Fruit fly (Drosophila melanogaster) whole organism, embryonic: ENCODE measurements around the gene Myo31DF.

Experiments used
- Adf1 ChIP-seq: fragments of 200-800 bp; sonication (Bioruptor generic); IDR thresholded peaks from 2 replicates; pipeline ENCODE4 v1.3.6; 2022; ENCODE audit warnings: missing biosample characterization, missing genetic modification characterization
- Antp ChIP-seq: fragments of 200-800 bp; sonication (Bioruptor generic); optimal IDR thresholded peaks from 3 replicates; lab custom pipeline; 2016; ENCODE audit warnings: missing biosample characterization, missing genetic modification characterization
- Awh ChIP-seq: fragments of 200-800 bp; sonication (Bioruptor generic); IDR thresholded peaks from 2 replicates; pipeline ENCODE4, ENCODE4 v1.3.6; 2022; ENCODE audit warnings: missing biosample characterization, missing genetic modification characterization
- BEAF-32 ChIP-seq: fragments of 200-800 bp; sonication (Bioruptor generic); optimal IDR thresholded peaks from 3 replicates; lab custom pipeline; 2017; ENCODE audit warnings: missing biosample characterization, missing genetic modification characterization, mild to moderate bottlenecking, moderate library complexity, missing genetic modification reagents
- Blimp-1 ChIP-seq: fragments of 200-800 bp; sonication (Bioruptor generic); optimal IDR thresholded peaks from 3 replicates; lab custom pipeline; 2018; ENCODE audit warnings: missing biosample characterization, missing genetic modification characterization, mild to moderate bottlenecking, moderate library complexity, missing genetic modification reagents
- CG10654 ChIP-seq: fragments of 200-800 bp; sonication (Bioruptor generic); optimal IDR thresholded peaks from 2 replicates; lab custom pipeline; 2016; ENCODE audit warnings: missing biosample characterization, missing genetic modification characterization
- CG11696 ChIP-seq: fragments of 200-800 bp; sonication (Bioruptor generic); IDR thresholded peaks from 2 replicates; pipeline ENCODE4 v1.3.6; 2022; ENCODE audit warnings: missing biosample characterization, missing genetic modification characterization
- CG12236 ChIP-seq: fragments of 200-800 bp; sonication (Bioruptor generic); optimal IDR thresholded peaks from 2 replicates; lab custom pipeline; 2016; ENCODE audit warnings: missing biosample characterization, missing genetic modification characterization
- CG15601 ChIP-seq: fragments of 200-800 bp; sonication (Bioruptor generic); optimal IDR thresholded peaks from 3 replicates; lab custom pipeline; 2019; ENCODE audit warnings: missing biosample characterization, mild to moderate bottlenecking, missing genetic modification characterization, moderate library complexity
- CG1792 ChIP-seq: fragments of 200-800 bp; sonication (Bioruptor generic); optimal IDR thresholded peaks from 2 replicates; lab custom pipeline; 2016; ENCODE audit warnings: missing biosample characterization, missing genetic modification characterization
- CG2678 ChIP-seq: fragments of 200-800 bp; sonication (Bioruptor generic); optimal IDR thresholded peaks from 3 replicates; lab custom pipeline; 2019; ENCODE audit warnings: missing biosample characterization, mild to moderate bottlenecking, missing genetic modification characterization, moderate library complexity
- CG2712 ChIP-seq: fragments of 200-800 bp; optimal IDR thresholded peaks from 3 replicates; lab custom pipeline; 2019; ENCODE audit warnings: missing biosample characterization, mild to moderate bottlenecking, missing genetic modification characterization, moderate library complexity
- CG2875 ChIP-seq: fragments of 200-800 bp; sonication (Bioruptor generic); optimal IDR thresholded peaks from 2 replicates; lab custom pipeline; 2017; ENCODE audit warnings: missing biosample characterization, mild to moderate bottlenecking, missing genetic modification characterization, missing genetic modification reagents
- CG31388 ChIP-seq: fragments of 200-800 bp; sonication (Bioruptor generic); optimal IDR thresholded peaks from 2 replicates; lab custom pipeline; 2016; ENCODE audit warnings: missing biosample characterization, missing genetic modification characterization
- CG3995 ChIP-seq: fragments of 200-800 bp; sonication (Bioruptor generic); optimal IDR thresholded peaks from 3 replicates; lab custom pipeline; 2016; ENCODE audit warnings: missing biosample characterization, missing genetic modification characterization
- CG4424 ChIP-seq: fragments of 200-800 bp; sonication (Bioruptor generic); optimal IDR thresholded peaks from 3 replicates; lab custom pipeline; 2016; ENCODE audit warnings: missing biosample characterization, missing genetic modification characterization
- CG6854 ChIP-seq: fragments of 200-800 bp; sonication (Bioruptor generic); optimal IDR thresholded peaks from 3 replicates; lab custom pipeline; 2017; ENCODE audit warnings: missing biosample characterization, mild to moderate bottlenecking, missing genetic modification characterization
- CG7839 ChIP-seq: fragments of 200-800 bp; sonication (Bioruptor generic); optimal IDR thresholded peaks from 3 replicates; lab custom pipeline; 2018; ENCODE audit warnings: missing biosample characterization, mild to moderate bottlenecking, missing genetic modification characterization, moderate library complexity
- CG8089 ChIP-seq: fragments of 200-800 bp; sonication (Bioruptor generic); optimal IDR thresholded peaks from 3 replicates; lab custom pipeline; 2016; ENCODE audit warnings: missing biosample characterization, missing genetic modification characterization
- D ChIP-seq, 2 experiments: fragments of 200-800 bp in 1 of 2; fragments of >200 bp in 1 of 2; sonication (Bioruptor generic) in 1 of 2; optimal IDR thresholded peaks; 2 replicates in 1 of 2; 3 replicates in 1 of 2; lab custom pipeline; 2017; ENCODE audit warnings: mild to moderate bottlenecking in 1 of 2, missing biosample characterization in 1 of 2, missing genetic modification characterization in 1 of 2, missing genetic modification reagents in 1 of 2
- D19A ChIP-seq: fragments of 200-800 bp; optimal IDR thresholded peaks from 3 replicates; lab custom pipeline; 2019; ENCODE audit warnings: missing biosample characterization, mild to moderate bottlenecking, missing genetic modification characterization, moderate library complexity
- Dref ChIP-seq: fragments of 200-800 bp; sonication (Bioruptor generic); IDR thresholded peaks from 2 replicates; pipeline ENCODE4 v1.3.6; 2022; ENCODE audit warnings: missing biosample characterization, missing genetic modification characterization
- Drgx ChIP-seq: fragments of 200-800 bp; sonication (Bioruptor generic); IDR thresholded peaks from 2 replicates; pipeline ENCODE4 v1.3.6; 2022; ENCODE audit warnings: missing biosample characterization, missing genetic modification characterization
- Elba2 ChIP-seq: fragments of 200-800 bp; sonication (Bioruptor generic); optimal IDR thresholded peaks from 3 replicates; lab custom pipeline; 2016; ENCODE audit warnings: missing biosample characterization, missing genetic modification characterization
- HmgD ChIP-seq: fragments of 200-800 bp; sonication (Bioruptor generic); optimal IDR thresholded peaks from 3 replicates; lab custom pipeline; 2016; ENCODE audit warnings: missing biosample characterization, missing genetic modification characterization
- Hr3 ChIP-seq: fragments of 200-800 bp; sonication (Bioruptor generic); optimal IDR thresholded peaks from 3 replicates; lab custom pipeline; 2016; ENCODE audit warnings: missing biosample characterization, missing genetic modification characterization
- Hsf ChIP-seq: fragments of 200-800 bp; sonication (Bioruptor generic); optimal IDR thresholded peaks from 3 replicates; lab custom pipeline; 2016; ENCODE audit warnings: missing biosample characterization, missing genetic modification characterization
- NC2β ChIP-seq: fragments of 200-800 bp; sonication (Bioruptor generic); optimal IDR thresholded peaks from 2 replicates; lab custom pipeline; 2016; ENCODE audit warnings: missing biosample characterization, missing genetic modification characterization
- NK7.1 ChIP-seq: fragments of 200-800 bp; sonication (Bioruptor generic); optimal IDR thresholded peaks from 3 replicates; lab custom pipeline; 2016; ENCODE audit warnings: missing biosample characterization, missing genetic modification characterization
- Ptx1 ChIP-seq: fragments of 200-800 bp; sonication (Bioruptor generic); IDR thresholded peaks from 2 replicates; pipeline ENCODE4 v1.3.6; 2022; ENCODE audit warnings: missing biosample characterization, missing genetic modification characterization
- Rfx ChIP-seq: fragments of 200-800 bp; sonication (Bioruptor generic); IDR thresholded peaks from 2 replicates; pipeline ENCODE4 v1.3.6; 2022; ENCODE audit warnings: missing biosample characterization, missing genetic modification characterization
- Six4 ChIP-seq: fragments of 200-800 bp; sonication (Bioruptor generic); optimal IDR thresholded peaks from 2 replicates; lab custom pipeline; 2016; ENCODE audit warnings: missing biosample characterization, missing genetic modification characterization
- Sox102F ChIP-seq: fragments of 200-800 bp; sonication (Bioruptor generic); optimal IDR thresholded peaks from 2 replicates; lab custom pipeline; 2018; ENCODE audit warnings: missing biosample characterization, mild to moderate bottlenecking, missing genetic modification characterization, moderate library complexity
- Ssrp ChIP-seq: fragments of 200-800 bp; sonication (Bioruptor generic); optimal IDR thresholded peaks from 2 replicates; lab custom pipeline; 2018; ENCODE audit warnings: missing biosample characterization, mild to moderate bottlenecking, missing genetic modification characterization, moderate library complexity
- al ChIP-seq: fragments of 200-800 bp; sonication (Bioruptor generic); IDR thresholded peaks from 2 replicates; pipeline ENCODE4 v1.3.6; 2022; ENCODE audit warnings: missing biosample characterization, missing genetic modification characterization
- bcd ChIP-seq: fragments of 200-800 bp; sonication (Bioruptor generic); optimal IDR thresholded peaks from 2 replicates; lab custom pipeline; 2017; ENCODE audit warnings: missing biosample characterization, mild to moderate bottlenecking, missing genetic modification characterization
- crol ChIP-seq: fragments of 200-800 bp; sonication (Bioruptor generic); IDR thresholded peaks from 2 replicates; pipeline ENCODE4 v1.3.6; 2022; ENCODE audit warnings: missing biosample characterization, missing genetic modification characterization
- eyg ChIP-seq: fragments of 200-800 bp; sonication (Bioruptor generic); optimal IDR thresholded peaks from 3 replicates; lab custom pipeline; 2016; ENCODE audit warnings: missing biosample characterization, missing genetic modification characterization
- ham ChIP-seq: fragments of 200-800 bp; sonication (Bioruptor generic); IDR thresholded peaks from 2 replicates; pipeline ENCODE4 v1.3.6; 2022; ENCODE audit warnings: missing biosample characterization, missing genetic modification characterization
- ind ChIP-seq: fragments of 200-800 bp; sonication (Bioruptor generic); optimal IDR thresholded peaks from 3 replicates; lab custom pipeline; 2016; ENCODE audit warnings: missing biosample characterization, missing genetic modification characterization
- insv ChIP-seq, 2 experiments: fragments of 200-800 bp; sonication (Bioruptor generic); optimal IDR thresholded peaks; 3 replicates each; lab custom pipeline; 2016 to 2018; ENCODE audit warnings: missing biosample characterization in 2 of 2, missing genetic modification characterization in 2 of 2
- mam ChIP-seq: fragments of 200-800 bp; sonication (Bioruptor generic); optimal IDR thresholded peaks from 3 replicates; lab custom pipeline; 2016; ENCODE audit warnings: missing biosample characterization, missing genetic modification characterization
- mirr ChIP-seq: fragments of 200-800 bp; sonication (Bioruptor generic); optimal IDR thresholded peaks from 3 replicates; lab custom pipeline; 2018; ENCODE audit warnings: missing biosample characterization, mild to moderate bottlenecking, missing genetic modification characterization
- mld ChIP-seq: fragments of 200-800 bp; sonication (Bioruptor generic); IDR thresholded peaks from 3 replicates; pipeline ENCODE4 v1.3.6; 2022; ENCODE audit warnings: missing biosample characterization, missing genetic modification characterization; ENCODE audit not compliant: partially characterized antibody
- pan ChIP-seq, 4 experiments: fragments of >200 bp in 3 of 4; fragments of 200-800 bp in 1 of 4; sonication (Bioruptor generic) in 1 of 4; optimal IDR thresholded peaks in 3 of 4; IDR thresholded peaks in 1 of 4; 2 replicates each; pipeline versions ENCODE4 v1.3.6 to Lab custom; 2017 to 2022; ENCODE audit warnings: missing biosample characterization in 2 of 4, missing genetic modification characterization in 2 of 4, mixed read lengths in 1 of 4
- pnt ChIP-seq: fragments of 200-800 bp; sonication (Bioruptor generic); optimal IDR thresholded peaks from 3 replicates; lab custom pipeline; 2016; ENCODE audit warnings: missing biosample characterization, missing genetic modification characterization
- sob ChIP-seq: fragments of 200-800 bp; sonication (Bioruptor generic); IDR thresholded peaks from 2 replicates; pipeline ENCODE4 v1.3.6; 2022; ENCODE audit warnings: missing biosample characterization, missing genetic modification characterization
- sqz ChIP-seq: fragments of 200-800 bp; sonication (Bioruptor generic); optimal IDR thresholded peaks from 3 replicates; lab custom pipeline; 2018; ENCODE audit warnings: missing biosample characterization, mild to moderate bottlenecking, missing genetic modification characterization
- tx ChIP-seq: fragments of 200-800 bp; sonication (Bioruptor generic); optimal IDR thresholded peaks from 2 replicates; lab custom pipeline; 2016; ENCODE audit warnings: missing biosample characterization, missing genetic modification characterization
- wdn ChIP-seq: fragments of 200-800 bp; sonication (Bioruptor generic); IDR thresholded peaks from 2 replicates; pipeline ENCODE4 v1.3.6; 2022; ENCODE audit warnings: missing biosample characterization, missing genetic modification characterization

The Myo31DF gene

DNA sequence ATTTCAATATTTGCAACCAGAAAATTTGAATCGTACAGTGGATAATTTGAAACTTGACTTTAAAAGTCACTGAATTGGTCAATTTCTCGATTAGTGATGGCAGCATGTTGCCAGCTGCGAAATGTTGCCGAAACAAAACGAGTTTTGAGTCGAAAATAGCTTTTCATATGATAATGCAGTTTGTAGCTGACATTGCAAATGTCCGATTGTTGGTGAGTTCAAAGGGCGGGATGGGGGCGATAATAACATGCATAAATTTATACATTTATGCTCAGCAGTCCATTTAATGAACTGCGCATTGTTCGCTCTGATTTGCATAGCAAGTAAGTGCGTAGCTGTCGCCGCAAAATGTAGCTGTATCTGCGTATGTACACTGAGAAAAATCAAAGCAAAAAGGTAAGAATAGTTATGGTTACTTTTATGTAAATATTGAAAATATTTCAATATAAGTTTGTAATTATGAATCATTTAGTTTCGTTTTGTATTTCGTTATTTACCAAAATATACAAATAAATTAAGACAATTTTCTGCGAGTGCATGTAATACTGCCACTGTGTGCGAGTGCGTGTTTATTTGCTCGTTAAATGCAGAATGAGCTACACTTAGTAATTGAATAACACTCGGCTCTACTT lies 20.5 kb upstream of the Myo31DF start, which contains the start of gene Lip4 (continued):
- TF ChIP-seq Adf1 (GFP tag; lab: Robert Waterston, UW) (no peak), CG11696 (GFP tag; lab: Robert Waterston, UW) (no peak; the same call in 1 of the 2 replicates), ind (GFP tag; lab: Kevin White, UChicago) (peak; percentile 76), eyg (GFP tag; lab: Kevin White, UChicago) (peak; percentile 43), CG1792 (no peak), mld (GFP tag; lab: Robert Waterston, UW) (no peak), ham (no peak), mam (GFP tag; lab: Kevin White, UChicago) (peak; percentile 25), Rfx (GFP tag; lab: Robert Waterston, UW) (peak; percentile 79), CG8089 (GFP tag; lab: Kevin White, UChicago) (peak; percentile 42), NC2β (GFP tag; lab: Kevin White, UChicago) (peak; percentile 22), Ptx1 (GFP tag; lab: Robert Waterston, UW) (peak; percentile 84), CG10654 (peak; percentile 65), wdn (GFP tag; lab: Robert Waterston, UW) (peak; percentile 66), CG31388 (GFP tag; lab: Kevin White, UChicago) (peak; percentile 31), pan (optimal IDR thresholded peaks at IDR 0.05; lab: Kevin White, UChicago) (no peak), pan (GFP tag; optimal IDR thresholded peaks at IDR 0.05 in 1 of 2, IDR thresholded peaks at IDR 0.05 in 1 of 2) (peak in 1 of 2 experiments; percentile 89), Six4 (GFP tag; lab: Kevin White, UChicago) (peak; percentile 19), Blimp-1 (GFP tag; lab: Kevin White, UChicago) (peak; percentile 70), CG4424 (GFP tag; lab: Kevin White, UChicago) (peak; percentile 66), sob (no peak), Elba2 (GFP tag; lab: Kevin White, UChicago) (no peak), pnt (GFP tag; lab: Kevin White, UChicago) (peak; percentile 2), Dref (GFP tag; lab: Robert Waterston, UW) (no peak), crol (GFP tag; lab: Robert Waterston, UW) (no peak; the same call in 1 of the 2 replicates), D19A (tag; lab: Kevin White, UChicago) (peak; percentile 64), Drgx (GFP tag; lab: Robert Waterston, UW) (peak; percentile 76), CG2712 (tag; lab: Kevin White, UChicago) (peak; percentile 83), tx (GFP tag; lab: Kevin White, UChicago) (peak; percentile 8), CG2678 (tag; lab: Kevin White, UChicago) (peak; percentile 86), bcd (peak; percentile 72), CG7839 (tag; lab: Kevin White, UChicago) (peak; percentile 81), Hr3 (GFP tag; lab: Kevin White, UChicago) (peak; percentile 58), insv (GFP tag; optimal IDR thresholded peaks at IDR 0.05; lab: Kevin White, UChicago) (no peak), Sox102F (GFP tag; lab: Kevin White, UChicago) (peak; percentile 86), NK7.1 (GFP tag; lab: Kevin White, UChicago) (peak; percentile 22), Antp (no peak), D (optimal IDR thresholded peaks at IDR 0.05; lab: Kevin White, UChicago) (no peak), D (GFP tag; optimal IDR thresholded peaks at IDR 0.05; lab: Kevin White, UChicago) (peak; percentile 43), CG6854 (GFP tag; lab: Kevin White, UChicago) (peak; percentile 8), HmgD (no peak), sqz (peak; percentile 33), Awh (peak; percentile 77), CG15601 (tag; lab: Kevin White, UChicago) (peak; percentile 15), mirr (GFP tag; lab: Kevin White, UChicago) (no peak), Ssrp (tag; lab: Kevin White, UChicago) (peak; percentile 67), Hsf (GFP tag; lab: Kevin White, UChicago) (peak; percentile 70), BEAF-32 (GFP tag; lab: Kevin White, UChicago) (no peak), al (GFP tag; lab: Robert Waterston, UW) (no peak), CG2875 (GFP tag; lab: Kevin White, UChicago) (peak; percentile 38), CG12236 (GFP tag; lab: Kevin White, UChicago) (no peak), CG3995 (GFP tag; lab: Kevin White, UChicago) (peak; percentile 7)
